Worm (Caenorhabditis elegans): Measurements from ENCODE around the gene B0303.7.
A peak's percentile ranks its signal among the peaks of the same experiment; 100 is the strongest.

B0303.7 gene

DNA sequence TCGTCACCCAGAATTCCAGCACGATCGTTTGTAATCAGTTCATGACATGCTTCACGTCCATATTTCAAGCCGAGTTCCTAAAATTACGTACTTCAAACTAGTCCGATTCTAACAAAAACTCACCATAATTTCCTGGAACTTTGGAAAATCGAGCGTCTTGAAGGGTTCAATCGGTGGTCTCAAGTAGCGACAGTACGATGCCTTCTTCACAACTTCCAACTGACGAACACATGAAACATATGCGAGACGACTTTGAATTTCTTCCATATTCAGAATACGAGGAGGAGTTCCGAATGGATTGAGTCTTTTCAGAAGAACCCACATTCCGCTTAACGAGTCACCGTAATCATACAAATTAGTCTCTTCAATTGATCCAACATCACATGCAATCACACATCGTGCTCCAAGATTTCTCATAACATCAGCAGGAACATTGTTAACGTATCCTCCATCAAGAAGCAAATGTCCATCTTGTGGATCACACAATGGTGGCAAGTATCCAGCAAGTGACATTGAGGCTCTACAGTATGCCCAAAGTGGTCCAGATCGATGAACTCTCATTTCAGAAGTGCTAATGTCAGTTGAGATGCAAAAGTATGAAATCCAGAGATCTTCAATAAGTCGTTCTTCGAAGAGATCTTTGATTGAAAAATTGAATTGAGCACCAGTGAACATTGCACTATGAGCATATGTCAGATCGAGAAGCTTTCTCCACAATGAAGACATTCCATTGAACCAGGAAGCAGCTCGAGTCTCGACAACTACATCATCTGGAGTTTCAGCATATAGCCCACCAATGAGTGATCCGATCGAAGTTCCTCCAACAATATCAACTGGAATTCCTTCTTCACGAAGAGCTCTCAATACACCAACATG, 32.8 kb downstream of the B0303.7 start:
- TF ChIP-seq ceh-43 (GFP tag; optimal IDR thresholded peaks at IDR 0.05), result no peak
- TF ChIP-seq lsy-2 (tag; optimal IDR thresholded peaks at IDR 0.05), result no peak
- no peak for TF ChIP-seq unc-120 (tag; optimal IDR thresholded peaks at IDR 0.05; ENCODE audit: poor library complexity, severe bottlenecking)
- no peak for TF ChIP-seq ztf-11 (tag; optimal IDR thresholded peaks at IDR 0.05)
- TF ChIP-seq hlh-1 (tag; optimal IDR thresholded peaks at IDR 0.05), result no peak
- TF ChIP-seq cnd-1 (tag; optimal IDR thresholded peaks at IDR 0.05), result no peak
- TF ChIP-seq drap-1 (GFP tag; optimal IDR thresholded peaks at IDR 0.05), result no peak
- TF ChIP-seq bed-3 (GFP tag; optimal IDR thresholded peaks at IDR 0.05), result no peak
- no peak for TF ChIP-seq ham-2 (GFP tag; optimal IDR thresholded peaks at IDR 0.05)
- no peak for TF ChIP-seq snpc-4 (tag; optimal IDR thresholded peaks at IDR 0.05)
- no peak for TF ChIP-seq nhr-2 (tag; optimal IDR thresholded peaks at IDR 0.05)

DNA sequence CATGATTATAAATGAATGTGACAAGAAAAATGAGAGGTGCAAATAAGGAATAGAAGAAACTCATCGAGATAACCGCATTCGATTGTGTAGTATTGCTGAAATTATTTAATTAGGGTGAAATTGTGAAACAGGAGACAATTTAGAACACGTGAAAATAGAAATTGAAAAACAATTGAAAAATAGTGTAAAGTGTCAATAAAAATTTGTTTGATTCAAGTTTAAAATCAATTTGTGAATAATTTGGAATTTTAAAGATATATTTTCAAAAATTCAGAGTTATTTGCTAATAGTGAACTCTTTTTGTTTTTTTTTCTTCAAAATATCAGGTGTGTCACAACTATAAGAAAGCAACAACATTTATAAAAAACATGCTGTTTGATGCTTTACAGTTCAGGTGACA, 37.9 kb downstream of the B0303.7 start, which contains the start of gene ZK370.4:
Gene ZK370.4 (minus strand): TSS at position 101 of the 400 bp plus-strand sequence.
- TF ChIP-seq ceh-83 (GFP tag; optimal IDR thresholded peaks at IDR 0.05) (no peak), elt-3 (tag; optimal IDR thresholded peaks at IDR 0.05) (no peak), flh-1 (GFP tag; optimal IDR thresholded peaks at IDR 0.05) (no peak), ham-2 (GFP tag; optimal IDR thresholded peaks at IDR 0.05) (no peak), lin-32 (GFP tag; optimal IDR thresholded peaks at IDR 0.05) (no peak), drap-1 (GFP tag; optimal IDR thresholded peaks at IDR 0.05) (no peak), unc-39 (tag; optimal IDR thresholded peaks at IDR 0.05) (no peak)

DNA sequence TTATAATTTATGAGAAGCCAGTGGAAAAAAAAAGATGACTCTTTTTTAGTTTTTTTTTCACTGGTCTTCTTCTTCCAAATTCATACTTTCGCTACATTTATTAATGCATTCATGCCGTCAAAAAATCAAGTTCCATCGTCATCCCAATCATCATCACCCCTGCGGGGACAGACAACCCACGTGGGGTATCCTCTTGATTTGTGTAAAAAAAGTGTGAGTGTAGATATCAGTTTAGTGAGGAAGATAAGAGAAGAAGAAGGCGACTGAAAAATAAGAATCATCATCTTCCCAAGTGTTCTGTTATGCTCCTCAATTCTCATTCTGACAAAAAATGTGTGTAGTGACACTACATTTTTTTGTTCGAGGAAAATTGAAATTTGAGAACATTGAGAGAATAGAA, 38.6 kb downstream of the B0303.7 start:
- TF ChIP-seq mab-5 (tag; optimal IDR thresholded peaks at IDR 0.05) (no peak), hlh-1 (tag; optimal IDR thresholded peaks at IDR 0.05) (no peak), lin-32 (GFP tag; optimal IDR thresholded peaks at IDR 0.05) (no peak), nhr-76 (tag; optimal IDR thresholded peaks at IDR 0.05) (no peak)

DNA sequence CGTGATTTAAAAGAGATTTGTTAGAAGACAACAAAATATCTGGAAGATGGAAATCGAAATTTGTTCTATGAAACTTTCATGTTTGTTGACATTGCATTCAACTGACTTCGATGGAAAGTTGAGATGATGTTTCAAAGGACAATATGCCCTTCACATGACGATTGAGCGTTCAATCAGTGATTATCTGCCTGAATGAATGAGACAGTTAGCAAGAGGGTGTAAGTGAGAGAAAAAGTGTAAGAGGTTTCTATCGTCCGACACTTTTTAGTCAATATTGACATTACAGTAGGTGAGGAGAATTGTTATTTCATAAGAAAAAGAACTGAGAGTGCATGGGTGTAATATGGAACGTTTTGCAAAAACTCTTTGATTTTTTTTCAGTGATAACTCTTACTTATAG, 39.8 kb downstream of the B0303.7 start:
- TF ChIP-seq bed-3 (GFP tag; optimal IDR thresholded peaks at IDR 0.05) (no peak), pha-4 (tag; optimal IDR thresholded peaks at IDR 0.05) (peak; percentile 87)

DNA sequence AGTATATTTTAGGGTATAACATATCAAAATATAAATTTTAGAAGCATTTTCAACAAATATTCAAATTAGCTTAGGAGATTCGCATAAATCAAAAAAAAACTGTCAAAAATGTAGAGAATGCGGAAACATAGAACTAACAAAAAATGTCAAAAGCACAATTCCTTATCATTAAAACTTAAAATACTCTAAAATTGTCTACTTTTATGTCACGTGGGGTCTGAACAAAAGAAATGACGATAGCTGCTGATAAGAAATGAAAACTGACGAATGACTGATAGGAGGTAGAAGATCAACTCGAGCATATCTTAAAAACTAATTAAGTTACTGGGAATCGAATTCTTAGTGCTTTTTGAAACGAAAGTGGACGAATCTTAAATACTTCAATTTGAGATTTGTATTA, 40.2 kb downstream of the B0303.7 start:
- no peak for TF ChIP-seq mab-5 (tag; optimal IDR thresholded peaks at IDR 0.05)
- no peak for TF ChIP-seq blmp-1 (tag; optimal IDR thresholded peaks at IDR 0.05)
- no peak for TF ChIP-seq mep-1 (tag; optimal IDR thresholded peaks at IDR 0.05)
- TF ChIP-seq mls-2 (tag; optimal IDR thresholded peaks at IDR 0.05), result no peak
- TF ChIP-seq lin-32 (GFP tag; optimal IDR thresholded peaks at IDR 0.05), result no peak
- no peak for TF ChIP-seq ceh-83 (GFP tag; optimal IDR thresholded peaks at IDR 0.05)
- TF ChIP-seq cnd-1 (tag; optimal IDR thresholded peaks at IDR 0.05), result no peak
- no peak for TF ChIP-seq nhr-237 (tag; optimal IDR thresholded peaks at IDR 0.05)
- no peak for TF ChIP-seq ces-1 (GFP tag; optimal IDR thresholded peaks at IDR 0.05)
- TF ChIP-seq hlh-1 (tag; optimal IDR thresholded peaks at IDR 0.05), result no peak
- no peak for TF ChIP-seq lsy-2 (tag; optimal IDR thresholded peaks at IDR 0.05)
- TF ChIP-seq flh-1 (GFP tag; optimal IDR thresholded peaks at IDR 0.05), result no peak
- TF ChIP-seq nhr-12 (tag; optimal IDR thresholded peaks at IDR 0.05), result no peak
- TF ChIP-seq tbx-8 (GFP tag; optimal IDR thresholded peaks at IDR 0.05), result no peak

DNA sequence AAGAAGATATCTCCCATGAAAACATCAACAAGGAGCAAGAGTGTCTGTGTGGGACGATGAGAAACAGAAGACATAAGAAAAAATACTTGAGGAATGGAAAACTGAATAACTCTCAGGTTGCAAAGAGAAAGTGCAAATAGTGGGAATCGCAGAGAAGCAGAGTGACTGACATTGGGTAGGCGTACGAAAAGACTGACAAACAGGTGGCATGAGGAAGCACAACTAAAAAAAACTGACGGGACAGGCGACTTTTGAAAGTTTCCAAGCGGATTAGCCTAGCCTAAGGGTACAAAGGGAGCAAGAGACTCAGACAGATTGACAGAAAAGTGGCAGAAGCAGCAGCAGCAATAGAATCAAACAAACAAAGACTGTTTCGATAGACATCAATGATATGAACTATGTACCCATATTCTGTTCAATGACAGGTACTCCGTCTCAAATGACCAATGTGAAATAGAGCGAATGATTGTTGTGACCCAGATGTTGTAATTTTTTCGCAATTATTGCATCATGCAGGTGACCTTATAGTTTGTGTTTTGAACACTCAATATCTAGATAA, 41.0 kb downstream of the B0303.7 start:
- TF ChIP-seq sptf-1 (tag; optimal IDR thresholded peaks at IDR 0.05) (no peak), drap-1 (GFP tag; optimal IDR thresholded peaks at IDR 0.05) (no peak), snpc-4 (tag; optimal IDR thresholded peaks at IDR 0.05) (no peak), ztf-11 (tag; optimal IDR thresholded peaks at IDR 0.05) (no peak), mab-5 (tag; optimal IDR thresholded peaks at IDR 0.05) (no peak), mls-2 (tag; optimal IDR thresholded peaks at IDR 0.05) (no peak), blmp-1 (tag; optimal IDR thresholded peaks at IDR 0.05) (no peak), nhr-12 (tag; optimal IDR thresholded peaks at IDR 0.05) (no peak), M03D4.4 (tag; optimal IDR thresholded peaks at IDR 0.05) (no peak), sem-2 (GFP tag; optimal IDR thresholded peaks at IDR 0.05) (no peak), lsy-2 (tag; optimal IDR thresholded peaks at IDR 0.05) (no peak), lin-13 (tag; optimal IDR thresholded peaks at IDR 0.05) (no peak), unc-120 (tag; optimal IDR thresholded peaks at IDR 0.05; ENCODE audit: poor library complexity, severe bottlenecking) (peak; percentile 39), ceh-39 (tag; optimal IDR thresholded peaks at IDR 0.05) (no peak), elt-3 (tag; optimal IDR thresholded peaks at IDR 0.05) (no peak), ceh-43 (GFP tag; optimal IDR thresholded peaks at IDR 0.05) (no peak), cnd-1 (tag; optimal IDR thresholded peaks at IDR 0.05) (no peak), zip-8 (tag; optimal IDR thresholded peaks at IDR 0.05) (peak; percentile 26), bed-3 (GFP tag; optimal IDR thresholded peaks at IDR 0.05) (no peak), elt-1 (tag; optimal IDR thresholded peaks at IDR 0.05; ENCODE audit: borderline replicate concordance, insufficient read depth) (no peak), ces-1 (GFP tag; optimal IDR thresholded peaks at IDR 0.05) (no peak), lin-32 (GFP tag; optimal IDR thresholded peaks at IDR 0.05) (no peak), nhr-237 (tag; optimal IDR thresholded peaks at IDR 0.05) (peak; percentile 21), ceh-83 (GFP tag; optimal IDR thresholded peaks at IDR 0.05) (no peak), unc-62 (GFP tag; optimal IDR thresholded peaks at IDR 0.05) (peak; percentile 74), hlh-1 (tag; optimal IDR thresholded peaks at IDR 0.05) (peak; percentile 70), nhr-2 (tag; optimal IDR thresholded peaks at IDR 0.05) (no peak), nhr-28 (tag; optimal IDR thresholded peaks at IDR 0.05) (no peak), unc-39 (tag; optimal IDR thresholded peaks at IDR 0.05) (no peak)
